Worm (Caenorhabditis elegans) whole organism, midembryonic: Measurements from ENCODE around the gene taf-11.1.

ENCODE experiments used
- T22C8.4 ChIP-seq: fragments of 200-800 bp; sonication (Bioruptor generic); IDR thresholded peaks from 2 replicates; pipeline ENCODE4 v1.3.6; 2022; ENCODE audit warnings: missing genetic modification characterization, missing compliant biosample characterization
- cog-1 ChIP-seq: sonication (generic microtip); optimal IDR thresholded peaks from 2 replicates; lab custom pipeline; 2016; ENCODE audit warnings: missing genetic modification characterization, missing compliant biosample characterization
- flt-1 ChIP-seq: fragments of 200-800 bp; sonication (Bioruptor generic); IDR thresholded peaks from 2 replicates; pipeline ENCODE4 v1.3.6; 2022; ENCODE audit warnings: missing genetic modification characterization, missing compliant biosample characterization
- klf-2 ChIP-seq: fragments of 200-800 bp; sonication (Bioruptor generic); conservative IDR thresholded peaks from 2 replicates; pipeline ENCODE4 v1.3.6; 2022; ENCODE audit warnings: missing genetic modification reagents, missing genetic modification characterization, missing compliant biosample characterization
- med-1 ChIP-seq: sonication (generic microtip); optimal IDR thresholded peaks from 2 replicates; lab custom pipeline; 2017; ENCODE audit warnings: missing genetic modification characterization, mild to moderate bottlenecking, missing compliant biosample characterization, antibody characterized with exemption, missing genetic modification reagents; ENCODE audit not compliant: insufficient read depth
- ref-1 ChIP-seq: fragments of 200-800 bp; sonication (Bioruptor generic); conservative IDR thresholded peaks from 2 replicates; pipeline ENCODE4 v1.3.6; 2022; ENCODE audit warnings: missing genetic modification reagents, missing genetic modification characterization, missing compliant biosample characterization
- tab-1 ChIP-seq: fragments of 200-800 bp; sonication (Bioruptor generic); IDR thresholded peaks from 2 replicates; pipeline ENCODE4 v1.3.6; 2022; ENCODE audit warnings: missing genetic modification characterization, missing compliant biosample characterization
- ztf-23 ChIP-seq: fragments of 200-800 bp; sonication (Bioruptor generic); IDR thresholded peaks from 2 replicates; pipeline ENCODE4 v1.3.6; 2022; ENCODE audit warnings: missing genetic modification reagents, missing genetic modification characterization, missing compliant biosample characterization
- ztf-29 ChIP-seq: fragments of 200-800 bp; sonication (Bioruptor generic); IDR thresholded peaks from 2 replicates; pipeline ENCODE4 v1.3.6; 2022; ENCODE audit warnings: missing genetic modification reagents, missing genetic modification characterization, missing compliant biosample characterization

Gene taf-11.1

ce11 chrX:4274116-4274515 is 19.1 kb downstream of the taf-11.1 start, which contains the start of gene mec-18:
mec-18 (minus strand) TSS chrX:4274216.
- TF ChIP-seq ref-1 (no peak), flt-1 (GFP tag; lab: Robert Waterston, UW) (no peak)

ce11 chrX:4279294-4279782 is 24.4 kb downstream of the taf-11.1 start, which contains the start of the genes twk-28 and ets-9:
twk-28 (minus strand) TSS chrX:4279344.
ets-9 (plus strand) TSS chrX:4279703.
- TF ChIP-seq flt-1 (GFP tag; lab: Robert Waterston, UW) (no peak), ref-1 (no peak), T22C8.4 (GFP tag; lab: Robert Waterston, UW) (no peak), ztf-29 (GFP tag; lab: Robert Waterston, UW) (no peak), klf-2 (GFP tag; lab: Robert Waterston, UW) (no peak), tab-1 (GFP tag; lab: Robert Waterston, UW) (no peak), med-1 (GFP tag; lab: Kevin White, UChicago) (no peak), ztf-23 (no peak), cog-1 (tag; lab: Kevin White, UChicago) (no peak)

ce11 chrX:4282380-4282779 is 27.4 kb downstream of the taf-11.1 start, which contains the start of gene C52B9.19:
C52B9.19 (plus strand) TSS chrX:4282555.
- TF ChIP-seq tab-1 (GFP tag; lab: Robert Waterston, UW) (no peak), med-1 (GFP tag; lab: Kevin White, UChicago) (no peak), flt-1 (GFP tag; lab: Robert Waterston, UW) (no peak), ztf-29 (GFP tag; lab: Robert Waterston, UW) (no peak), T22C8.4 (GFP tag; lab: Robert Waterston, UW) (no peak), klf-2 (GFP tag; lab: Robert Waterston, UW) (no peak), cog-1 (tag; lab: Kevin White, UChicago) (no peak), ref-1 (no peak), ztf-23 (no peak)

- TF ChIP-seq klf-2 (GFP tag; lab: Robert Waterston, UW) = no peak
- no peak for TF ChIP-seq ref-1
- TF ChIP-seq ztf-23 = no peak
- TF ChIP-seq tab-1 (GFP tag; lab: Robert Waterston, UW) = no peak
- TF ChIP-seq ztf-29 (GFP tag; lab: Robert Waterston, UW) = no peak
- no peak for TF ChIP-seq med-1 (GFP tag; lab: Kevin White, UChicago)
Observed at ce11 chrX:4283989-4284388, 29.0 kb downstream of the taf-11.1 start, which contains the start of gene ets-10. ets-10 (plus strand) TSS chrX:4284189.

- no peak for TF ChIP-seq klf-2 (GFP tag; lab: Robert Waterston, UW)
Observed at ce11 chrX:4284470-4284869, 29.5 kb downstream of the taf-11.1 start.

ce11 chrX:4285669-4286174 is 30.8 kb downstream of the taf-11.1 start, which contains the start of gene cka-2:
cka-2 (plus strand) TSS chrX:4286124.
- TF ChIP-seq ztf-29 (GFP tag; lab: Robert Waterston, UW) = no peak
- TF ChIP-seq tab-1 (GFP tag; lab: Robert Waterston, UW) = no peak
- TF ChIP-seq med-1 (GFP tag; lab: Kevin White, UChicago) = no peak
- TF ChIP-seq ref-1 = no peak
- no peak for TF ChIP-seq klf-2 (GFP tag; lab: Robert Waterston, UW)
- no peak for TF ChIP-seq cog-1 (tag; lab: Kevin White, UChicago)
- no peak for TF ChIP-seq flt-1 (GFP tag; lab: Robert Waterston, UW)
- no peak for TF ChIP-seq T22C8.4 (GFP tag; lab: Robert Waterston, UW)
- TF ChIP-seq ztf-23 = no peak

- TF ChIP-seq med-1 (GFP tag; lab: Kevin White, UChicago) (no peak), cog-1 (tag; lab: Kevin White, UChicago) (no peak), flt-1 (GFP tag; lab: Robert Waterston, UW) (no peak), tab-1 (GFP tag; lab: Robert Waterston, UW) (no peak), T22C8.4 (GFP tag; lab: Robert Waterston, UW) (no peak), ztf-23 (no peak), ztf-29 (GFP tag; lab: Robert Waterston, UW) (no peak), ref-1 (no peak), klf-2 (GFP tag; lab: Robert Waterston, UW) (no peak)
Observed at ce11 chrX:4289805-4290204, 34.8 kb downstream of the taf-11.1 start.

- no peak for TF ChIP-seq T22C8.4 (GFP tag; lab: Robert Waterston, UW)
- TF ChIP-seq klf-2 (GFP tag; lab: Robert Waterston, UW) = no peak
Observed at ce11 chrX:4294957-4295356, 40.0 kb downstream of the taf-11.1 start.

ce11 chrX:4295917-4296316 is 40.9 kb downstream of the taf-11.1 start:
- no peak for TF ChIP-seq klf-2 (GFP tag; lab: Robert Waterston, UW)
- no peak for TF ChIP-seq cog-1 (tag; lab: Kevin White, UChicago)
- no peak for TF ChIP-seq ztf-29 (GFP tag; lab: Robert Waterston, UW)
- no peak for TF ChIP-seq ref-1
- no peak for TF ChIP-seq tab-1 (GFP tag; lab: Robert Waterston, UW)
- no peak for TF ChIP-seq flt-1 (GFP tag; lab: Robert Waterston, UW)

- TF ChIP-seq ztf-29 (GFP tag; lab: Robert Waterston, UW) (no peak), ref-1 (no peak), cog-1 (tag; lab: Kevin White, UChicago) (no peak), ztf-23 (no peak), T22C8.4 (GFP tag; lab: Robert Waterston, UW) (no peak), flt-1 (GFP tag; lab: Robert Waterston, UW) (no peak), med-1 (GFP tag; lab: Kevin White, UChicago) (no peak), tab-1 (GFP tag; lab: Robert Waterston, UW) (no peak), klf-2 (GFP tag; lab: Robert Waterston, UW) (no peak)
Observed at ce11 chrX:4297452-4297851, 42.5 kb downstream of the taf-11.1 start, which contains the start of gene paf-2. paf-2 (minus strand) TSS chrX:4297741.
